Worm (Caenorhabditis elegans) whole organism, L4/young adult: ENCODE results near the gene Y116A8C.10.
A peak's percentile ranks its signal among the peaks of the same experiment; 100 is the strongest.

Experiments used
- W03F9.2 ChIP-seq: fragments of 150-350 bp; optimal IDR thresholded peaks from 2 replicates; lab custom pipeline; 2014; ENCODE audit warnings: missing biosample characterization, missing genetic modification characterization
- him-1 ChIP-seq: sonication (generic microtip); optimal IDR thresholded peaks from 2 replicates; lab custom pipeline; 2016; ENCODE audit warnings: missing genotype, missing genetic modification reagents, missing genetic modification characterization, missing compliant biosample characterization

ce11 chrIV:16946746-16947145, 7.8 kb upstream of the Y116A8C.10 start, which contains the start of the genes Y116A8C.9 and arf-6:
- TF ChIP-seq him-1 (tag; lab: Kevin White, UChicago) (peak; percentile 3), W03F9.2 (tag; lab: Kevin White, UChicago) (peak; percentile 59)
